Worm (Caenorhabditis elegans) whole organism, L1 larva: Measurements from ENCODE around the gene Y51H4A.22.

ENCODE experiments used
- lin-13 ChIP-seq: fragments of 150-350 bp; optimal IDR thresholded peaks from 2 replicates; lab custom pipeline; 2014; ENCODE audit warnings: missing biosample characterization, missing genetic modification reagents, missing genetic modification characterization
- nhr-237 ChIP-seq: fragments of 150-350 bp; optimal IDR thresholded peaks from 2 replicates; lab custom pipeline; 2014; ENCODE audit warnings: missing biosample characterization, missing genetic modification characterization
- unc-62 ChIP-seq: fragments of 150-350 bp; optimal IDR thresholded peaks from 2 replicates; lab custom pipeline; 2014; ENCODE audit warnings: missing biosample characterization, missing genetic modification reagents, missing genetic modification characterization

ce11 chrIV:16743530-16743929, 23.0 kb downstream of the Y51H4A.22 start, which contains the start of gene Y43D4A.1:
- no peak for TF ChIP-seq unc-62 (GFP tag; lab: Kevin White, UChicago)
- no peak for TF ChIP-seq nhr-237 (tag; lab: Kevin White, UChicago)
- TF ChIP-seq lin-13 (GFP tag; lab: Kevin White, UChicago) = no peak
